Comparison of ENCODE assay signal across 3 worm cellular contexts in genomic region chrX:16298173-16298572, ce11.
TF ChIP-seq lines count a peak whose summit lies in the region.

No protein-coding gene starts in this region.

TF ChIP-seq in whole organism, L2 larva, 48 proteins besides CTCF, POLR2A, EP300 and RAD21 (continued from another document):
- no peak for TF ChIP-seq R02D3.7 (tag; optimal IDR thresholded peaks at IDR 0.05; lab: Kevin White, UChicago)
- peak; percentile 66 for TF ChIP-seq nhr-129 (tag; optimal IDR thresholded peaks at IDR 0.05; lab: Kevin White, UChicago)
- no peak for TF ChIP-seq nhr-12 (tag; optimal IDR thresholded peaks at IDR 0.05; lab: Kevin White, UChicago)
- TF ChIP-seq C34F6.9 (tag; optimal IDR thresholded peaks at IDR 0.05; lab: Kevin White, UChicago): peak; percentile 31
- no peak for TF ChIP-seq peb-1 (tag; optimal IDR thresholded peaks at IDR 0.05; lab: Kevin White, UChicago)
- peak; percentile 67 for TF ChIP-seq crh-2 (tag; optimal IDR thresholded peaks at IDR 0.05; lab: Kevin White, UChicago)
- TF ChIP-seq Y55F3AM.14 (GFP tag; optimal IDR thresholded peaks at IDR 0.05; lab: Kevin White, UChicago): no peak
- no peak for TF ChIP-seq nhr-23 (tag; optimal IDR thresholded peaks at IDR 0.05; lab: Kevin White, UChicago)
- no peak for TF ChIP-seq lin-39 (tag; optimal IDR thresholded peaks at IDR 0.05; lab: Kevin White, UChicago)
- TF ChIP-seq nhr-25 (tag; optimal IDR thresholded peaks at IDR 0.05; lab: Kevin White, UChicago): peak; percentile 16
- peak; percentile 64 for TF ChIP-seq lin-13 (GFP tag; optimal IDR thresholded peaks at IDR 0.05; lab: Kevin White, UChicago)
- peak; percentile 14 for TF ChIP-seq ceh-82 (tag; optimal IDR thresholded peaks at IDR 0.05; lab: Kevin White, UChicago)
- peak; percentile 21 for TF ChIP-seq mab-5 (tag; optimal IDR thresholded peaks at IDR 0.05; lab: Kevin White, UChicago)
- TF ChIP-seq ztf-1 (GFP tag; conservative IDR thresholded peaks at IDR 0.05; lab: Robert Waterston, UW): no peak
- TF ChIP-seq fos-1 (tag; optimal IDR thresholded peaks at IDR 0.05; lab: Kevin White, UChicago): peak; percentile 34
- TF ChIP-seq ztf-4 (tag; optimal IDR thresholded peaks at IDR 0.05; lab: Kevin White, UChicago): peak; percentile 15
- peak; percentile 14 for TF ChIP-seq nhr-21 (tag; optimal IDR thresholded peaks at IDR 0.05; lab: Kevin White, UChicago)
- TF ChIP-seq egl-27 (tag; optimal IDR thresholded peaks at IDR 0.05; lab: Kevin White, UChicago): peak; percentile 35
- TF ChIP-seq unc-39 (tag; optimal IDR thresholded peaks at IDR 0.05; lab: Kevin White, UChicago): no peak
- no peak for TF ChIP-seq nhr-77 (tag; optimal IDR thresholded peaks at IDR 0.05; lab: Kevin White, UChicago)
- peak; percentile 15 to 51 for TF ChIP-seq lsy-2 (tag; optimal IDR thresholded peaks at IDR 0.05; lab: Kevin White, UChicago)
- TF ChIP-seq gmeb-1 (tag; optimal IDR thresholded peaks at IDR 0.05; lab: Kevin White, UChicago): peak; percentile 51
- TF ChIP-seq unc-55 (GFP tag; optimal IDR thresholded peaks at IDR 0.05; lab: Kevin White, UChicago): peak; percentile 70

TF ChIP-seq in whole organism, L4 larva, 104 proteins besides CTCF, POLR2A, EP300 and RAD21 (continued from another document and continues in another):
- TF ChIP-seq mes-2 (tag; optimal IDR thresholded peaks at IDR 0.05; lab: Kevin White, UChicago; ENCODE audit: poor library complexity, severe bottlenecking): peak; percentile 80
- no peak for TF ChIP-seq snpc-4 (tag; optimal IDR thresholded peaks at IDR 0.05; lab: Kevin White, UChicago)
- no peak for TF ChIP-seq ceh-82 (tag; optimal IDR thresholded peaks at IDR 0.05; lab: Kevin White, UChicago)
- no peak for TF ChIP-seq egl-27 (tag; optimal IDR thresholded peaks at IDR 0.05; lab: Kevin White, UChicago)
- peak; percentile 68; the same call in 1 of the 2 replicates for TF ChIP-seq nhr-42 (GFP tag; IDR thresholded peaks at IDR 0.05; lab: Robert Waterston, UW)
- no peak for TF ChIP-seq mxl-2 (GFP tag; conservative IDR thresholded peaks at IDR 0.05; lab: Robert Waterston, UW)
- peak; percentile 84 for TF ChIP-seq F26F4.8 (GFP tag; conservative IDR thresholded peaks at IDR 0.05; lab: Robert Waterston, UW)
- TF ChIP-seq aly-2 (tag; optimal IDR thresholded peaks at IDR 0.05; lab: Kevin White, UChicago): no peak
- no peak for TF ChIP-seq dpl-1 (GFP tag; optimal IDR thresholded peaks at IDR 0.05; lab: Kevin White, UChicago)
- peak; percentile 48 for TF ChIP-seq nhr-48 (tag; optimal IDR thresholded peaks at IDR 0.05; lab: Kevin White, UChicago)
- peak; percentile 35 for TF ChIP-seq sdz-12 (GFP tag; optimal IDR thresholded peaks at IDR 0.05; lab: Kevin White, UChicago)
- no peak for TF ChIP-seq ztf-7 (tag; optimal IDR thresholded peaks at IDR 0.05; lab: Kevin White, UChicago)
- TF ChIP-seq unc-62 (GFP tag; optimal IDR thresholded peaks at IDR 0.05 in 1 of 2; lab: Kevin White, UChicago): no peak
- no peak for TF ChIP-seq unc-62 (tag; optimal IDR thresholded peaks at IDR 0.05; lab: Kevin White, UChicago)
- 0 out of 2 replicates have a peak, but pooled peaks have one; percentile 49 for TF ChIP-seq zip-11 (GFP tag; IDR thresholded peaks at IDR 0.05; lab: Robert Waterston, UW)
- peak; percentile 54 for TF ChIP-seq nhr-102 (tag; optimal IDR thresholded peaks at IDR 0.05; lab: Kevin White, UChicago)
- peak; percentile 60 for TF ChIP-seq spr-1 (tag; optimal IDR thresholded peaks at IDR 0.05; lab: Kevin White, UChicago)
- peak; percentile 72 for TF ChIP-seq duxl-1 (tag; optimal IDR thresholded peaks at IDR 0.05; lab: Kevin White, UChicago; ENCODE audit: poor library complexity)
- TF ChIP-seq cey-2 (tag; optimal IDR thresholded peaks at IDR 0.05; lab: Kevin White, UChicago; ENCODE audit: borderline replicate concordance, insufficient read depth): no peak
- peak; percentile 61 for TF ChIP-seq dmd-6 (GFP tag; IDR thresholded peaks at IDR 0.05; lab: Robert Waterston, UW)
- no peak for TF ChIP-seq ceh-32 (tag; optimal IDR thresholded peaks at IDR 0.05; lab: Kevin White, UChicago; ENCODE audit: poor library complexity)
- TF ChIP-seq ceh-44 (GFP tag; IDR thresholded peaks at IDR 0.05; lab: Robert Waterston, UW): no peak
- TF ChIP-seq zag-1 (tag; optimal IDR thresholded peaks at IDR 0.05; lab: Kevin White, UChicago): no peak
- peak; percentile 76 for TF ChIP-seq mep-1 (tag; optimal IDR thresholded peaks at IDR 0.05; lab: Kevin White, UChicago)
- peak; percentile 44 to 78 for TF ChIP-seq daf-16 (GFP tag; optimal IDR thresholded peaks at IDR 0.05; lab: Kevin White, UChicago)
- peak; percentile 30 for TF ChIP-seq daf-16 (tag; optimal IDR thresholded peaks at IDR 0.05; lab: Kevin White, UChicago)
- TF ChIP-seq Y105C5A.15 (GFP tag; IDR thresholded peaks at IDR 0.05; lab: Robert Waterston, UW): no peak
- TF ChIP-seq lim-7 (GFP tag; IDR thresholded peaks at IDR 0.05; lab: Robert Waterston, UW): peak; percentile 90
- TF ChIP-seq skn-1 (tag; optimal IDR thresholded peaks at IDR 0.05; lab: Kevin White, UChicago): no peak
- no peak for TF ChIP-seq ama-1 (optimal IDR thresholded peaks at IDR 0.05; lab: Kevin White, UChicago)
- TF ChIP-seq aha-1 (tag; lab: Kevin White, UChicago): no peak
- TF ChIP-seq D1046.2 (GFP tag; IDR thresholded peaks at IDR 0.05; lab: Robert Waterston, UW): no peak; the same call in 1 of the 2 replicates
- TF ChIP-seq hlh-11 (tag; optimal IDR thresholded peaks at IDR 0.05; lab: Kevin White, UChicago): peak; percentile 57
- no peak for TF ChIP-seq T20F7.1 (GFP tag; optimal IDR thresholded peaks at IDR 0.05; lab: Kevin White, UChicago)
- TF ChIP-seq fkh-10 (GFP tag; optimal IDR thresholded peaks at IDR 0.05; lab: Kevin White, UChicago): peak; percentile 8
- TF ChIP-seq zip-2 (tag; optimal IDR thresholded peaks at IDR 0.05; lab: Kevin White, UChicago): peak; percentile 5
- no peak for TF ChIP-seq ZK546.5 (tag; optimal IDR thresholded peaks at IDR 0.05; lab: Kevin White, UChicago)
- peak; percentile 53; the same call in 1 of the 2 replicates for TF ChIP-seq lin-29 (GFP tag; IDR thresholded peaks at IDR 0.05; lab: Robert Waterston, UW)
- no peak for TF ChIP-seq attf-4 (tag; optimal IDR thresholded peaks at IDR 0.05; lab: Kevin White, UChicago)
- TF ChIP-seq hmg-1.1 (GFP tag; IDR thresholded peaks at IDR 0.05; lab: Robert Waterston, UW): peak; percentile 90
- TF ChIP-seq F44E2.7 (GFP tag; IDR thresholded peaks at IDR 0.05; lab: Robert Waterston, UW): peak; percentile 77
- peak; percentile 69 for TF ChIP-seq lir-3 (tag; optimal IDR thresholded peaks at IDR 0.05; lab: Kevin White, UChicago)
- no peak for TF ChIP-seq daf-8 (GFP tag; IDR thresholded peaks at IDR 0.05; lab: Robert Waterston, UW)
- peak; percentile 39; the same call in 1 of the 2 replicates for TF ChIP-seq T26A8.4 (GFP tag; IDR thresholded peaks at IDR 0.05; lab: Robert Waterston, UW)
- TF ChIP-seq nhr-10 (tag; optimal IDR thresholded peaks at IDR 0.05; lab: Kevin White, UChicago): no peak
- no peak for TF ChIP-seq lin-39 (tag; optimal IDR thresholded peaks at IDR 0.05; lab: Kevin White, UChicago)
- TF ChIP-seq lin-15B (tag; optimal IDR thresholded peaks at IDR 0.05; lab: Kevin White, UChicago): no peak
- 0 out of 2 replicates have a peak, but pooled peaks have one; percentile 53 for TF ChIP-seq ceh-20 (GFP tag; IDR thresholded peaks at IDR 0.05; lab: Robert Waterston, UW)
- peak; percentile 83 for TF ChIP-seq ctbp-1 (GFP tag; IDR thresholded peaks at IDR 0.05; lab: Robert Waterston, UW)
- no peak for TF ChIP-seq daf-12 (tag; optimal IDR thresholded peaks at IDR 0.05; lab: Kevin White, UChicago)
- no peak for TF ChIP-seq ztf-11 (tag; optimal IDR thresholded peaks at IDR 0.05; lab: Kevin White, UChicago)
- TF ChIP-seq ces-1 (GFP tag; optimal IDR thresholded peaks at IDR 0.05; lab: Kevin White, UChicago): no peak
- TF ChIP-seq mxl-3 (GFP tag; optimal IDR thresholded peaks at IDR 0.05; lab: Kevin White, UChicago): no peak
- TF ChIP-seq daf-19 (GFP tag; conservative IDR thresholded peaks at IDR 0.05; lab: Robert Waterston, UW): no peak
- TF ChIP-seq dmd-8 (GFP tag; IDR thresholded peaks at IDR 0.05; lab: Robert Waterston, UW): peak; percentile 83; the same call in 1 of the 2 replicates
- TF ChIP-seq zfp-3 (GFP tag; conservative IDR thresholded peaks at IDR 0.05; lab: Robert Waterston, UW): no peak

TF ChIP-seq in whole organism, late embryonic, 69 proteins besides CTCF, POLR2A, EP300 and RAD21 (continued from another document):
- TF ChIP-seq ceh-19 (GFP tag; optimal IDR thresholded peaks at IDR 0.05; lab: Kevin White, UChicago) (no peak), ceh-22 (tag; optimal IDR thresholded peaks at IDR 0.05; lab: Kevin White, UChicago) (no peak), ama-1 (optimal IDR thresholded peaks at IDR 0.05; lab: Kevin White, UChicago) (no peak), hlh-6 (tag; optimal IDR thresholded peaks at IDR 0.05; lab: Kevin White, UChicago) (no peak), lin-11 (tag; optimal IDR thresholded peaks at IDR 0.05; lab: Kevin White, UChicago) (peak; percentile 8), nfya-1 (tag; optimal IDR thresholded peaks at IDR 0.05; lab: Kevin White, UChicago) (peak; percentile 29), sdc-2 (tag; optimal IDR thresholded peaks at IDR 0.05; lab: Kevin White, UChicago) (peak; percentile 87)
